Fruit fly (Drosophila melanogaster): ENCODE data around the gene CG18428.

dm6 chr3R:24113070-24113385 lies 3.9 kb downstream of the CG18428 start, which contains the start of gene Root:
- no peak for TF ChIP-seq usp (GFP tag; optimal IDR thresholded peaks at IDR 0.05)
- TF ChIP-seq psq (optimal IDR thresholded peaks at IDR 0.05) = no peak

All from whole organism.